Fruit fly (Drosophila melanogaster) whole organism, pupa: ENCODE data around the gene RNF220.

ENCODE experiments used
- CG12605 ChIP-seq: fragments of 200-800 bp; sonication (Bioruptor generic); IDR thresholded peaks from 2 replicates; pipeline ENCODE4 v1.3.6; 2022; ENCODE audit warnings: missing biosample characterization, missing genetic modification characterization
- CG14655 ChIP-seq: fragments of 200-800 bp; sonication (Bioruptor generic); optimal IDR thresholded peaks from 3 replicates; lab custom pipeline; 2017; ENCODE audit warnings: mild to moderate bottlenecking, missing biosample characterization, missing genetic modification reagents, missing genetic modification characterization
- CG34367 ChIP-seq: fragments of 200-800 bp; sonication (Bioruptor generic); optimal IDR thresholded peaks from 2 replicates; lab custom pipeline; 2018; ENCODE audit warnings: missing biosample characterization, mild to moderate bottlenecking, missing genetic modification characterization
- CG4496 ChIP-seq: fragments of 200-800 bp; sonication (Bioruptor generic); IDR thresholded peaks from 3 replicates; pipeline ENCODE4 v1.3.6; 2022; ENCODE audit warnings: missing biosample characterization, missing genetic modification characterization
- CG9948 ChIP-seq: fragments of 200-800 bp; sonication (Bioruptor generic); optimal IDR thresholded peaks from 2 replicates; lab custom pipeline; 2018; ENCODE audit warnings: missing biosample characterization, mild to moderate bottlenecking, missing genetic modification characterization, moderate library complexity
- D1 ChIP-seq: fragments of 200-800 bp; sonication (Bioruptor generic); optimal IDR thresholded peaks from 2 replicates; lab custom pipeline; 2018; ENCODE audit warnings: missing biosample characterization, mild to moderate bottlenecking, missing genetic modification characterization, moderate library complexity
- EcR ChIP-seq: fragments of 200-800 bp; sonication (Bioruptor generic); optimal IDR thresholded peaks from 3 replicates; lab custom pipeline; 2019; ENCODE audit warnings: missing biosample characterization, missing genetic modification characterization, mild to moderate bottlenecking, moderate library complexity, missing genetic modification reagents
- Ets98B ChIP-seq: fragments of 200-800 bp; sonication (Bioruptor generic); IDR thresholded peaks from 2 replicates; pipeline ENCODE4 v1.3.6; 2022; ENCODE audit warnings: missing biosample characterization, missing genetic modification characterization
- Pif1B ChIP-seq: fragments of 200-800 bp; sonication (Bioruptor generic); optimal IDR thresholded peaks from 3 replicates; lab custom pipeline; 2016; ENCODE audit warnings: missing biosample characterization, missing genetic modification characterization
- fd96Ca ChIP-seq: fragments of 200-800 bp; sonication (Bioruptor generic); IDR thresholded peaks from 3 replicates; pipeline ENCODE4 v1.3.6; 2022; ENCODE audit warnings: missing biosample characterization, missing genetic modification characterization
- rn ChIP-seq: fragments of 200-800 bp; sonication (Bioruptor generic); IDR thresholded peaks from 2 replicates; pipeline ENCODE4 v1.3.6; 2022; ENCODE audit warnings: missing biosample characterization, missing genetic modification characterization

dm6 chr3R:22727456-22727833, 1.2 kb upstream of the RNF220 start:
- TF ChIP-seq EcR (GFP tag; lab: Kevin White, UChicago) (no peak), CG12605 (no peak), CG4496 (GFP tag; lab: Robert Waterston, UW) (no peak), Ets98B (no peak), Pif1B (GFP tag; lab: Kevin White, UChicago) (no peak), CG14655 (GFP tag; lab: Kevin White, UChicago) (no peak), CG34367 (no peak), rn (GFP tag; lab: Robert Waterston, UW) (no peak), D1 (no peak), CG9948 (tag; lab: Kevin White, UChicago) (no peak), fd96Ca (GFP tag; lab: Robert Waterston, UW) (no peak)
